Fruit fly (Drosophila melanogaster) whole organism, embryonic: ENCODE results near the gene CG9628.
A peak's percentile ranks its signal among the peaks of the same experiment; 100 is the strongest.

Experiments used
- ATbp ChIP-seq: fragments of 200-800 bp; sonication (Bioruptor generic); optimal IDR thresholded peaks from 2 replicates; lab custom pipeline; 2017; ENCODE audit warnings: missing biosample characterization, mild to moderate bottlenecking, missing genetic modification characterization, missing genetic modification reagents
- Awh ChIP-seq: fragments of 200-800 bp; sonication (Bioruptor generic); IDR thresholded peaks from 2 replicates; pipeline ENCODE4, ENCODE4 v1.3.6; 2022; ENCODE audit warnings: missing biosample characterization, missing genetic modification characterization
- BtbVII ChIP-seq: fragments of 200-800 bp; sonication (Bioruptor generic); optimal IDR thresholded peaks from 3 replicates; lab custom pipeline; 2017; ENCODE audit warnings: missing biosample characterization, mild to moderate bottlenecking, missing genetic modification characterization
- CG10147 ChIP-seq: fragments of 200-800 bp; sonication (Bioruptor generic); optimal IDR thresholded peaks from 2 replicates; lab custom pipeline; 2019; ENCODE audit warnings: missing biosample characterization, mild to moderate bottlenecking, missing genetic modification characterization, moderate library complexity
- CG10267 ChIP-seq: fragments of 200-800 bp; sonication (Bioruptor generic); optimal IDR thresholded peaks from 2 replicates; lab custom pipeline; 2018; ENCODE audit warnings: missing biosample characterization, mild to moderate bottlenecking, missing genetic modification characterization, moderate library complexity
- CG10543 ChIP-seq: fragments of 200-800 bp; sonication (Bioruptor generic); optimal IDR thresholded peaks from 3 replicates; lab custom pipeline; 2017; ENCODE audit warnings: missing biosample characterization, mild to moderate bottlenecking, missing genetic modification characterization, moderate library complexity
- CG12219 ChIP-seq: fragments of 200-800 bp; sonication (Bioruptor generic); optimal IDR thresholded peaks from 3 replicates; lab custom pipeline; 2018; ENCODE audit warnings: missing biosample characterization, mild to moderate bottlenecking, missing genetic modification characterization
- CG12299 ChIP-seq: fragments of 200-800 bp; sonication (Bioruptor generic); optimal IDR thresholded peaks from 2 replicates; lab custom pipeline; 2018; ENCODE audit warnings: missing biosample characterization, mild to moderate bottlenecking, missing genetic modification characterization
- CG15479 ChIP-seq: fragments of 200-800 bp; sonication (Bioruptor generic); optimal IDR thresholded peaks from 3 replicates; lab custom pipeline; 2019; ENCODE audit warnings: missing biosample characterization, mild to moderate bottlenecking, missing genetic modification characterization, moderate library complexity
- CG15601 ChIP-seq: fragments of 200-800 bp; sonication (Bioruptor generic); optimal IDR thresholded peaks from 3 replicates; lab custom pipeline; 2019; ENCODE audit warnings: missing biosample characterization, mild to moderate bottlenecking, missing genetic modification characterization, moderate library complexity
- CG17328 ChIP-seq: fragments of 200-800 bp; sonication (Bioruptor generic); IDR thresholded peaks from 2 replicates; pipeline ENCODE4 v1.3.6; 2022; ENCODE audit warnings: missing biosample characterization, missing genetic modification characterization
- CG2889 ChIP-seq: fragments of 200-800 bp; sonication (Bioruptor generic); IDR thresholded peaks from 3 replicates; pipeline ENCODE4 v1.3.6; 2022; ENCODE audit warnings: missing biosample characterization, missing genetic modification characterization
- CG31365 ChIP-seq: fragments of 200-800 bp; sonication (Bioruptor generic); optimal IDR thresholded peaks from 2 replicates; lab custom pipeline; 2018; ENCODE audit warnings: missing biosample characterization, mild to moderate bottlenecking, missing genetic modification characterization
- CG42726 ChIP-seq: fragments of 200-800 bp; sonication (Bioruptor generic); IDR thresholded peaks from 2 replicates; pipeline ENCODE4 v1.3.6; 2022; ENCODE audit warnings: missing biosample characterization, missing genetic modification characterization; ENCODE audit not compliant: partially characterized antibody
- CG4282 ChIP-seq: fragments of 200-800 bp; sonication (Bioruptor generic); optimal IDR thresholded peaks from 2 replicates; lab custom pipeline; 2016; ENCODE audit warnings: missing biosample characterization, missing genetic modification characterization
- CG4854 ChIP-seq: fragments of 200-800 bp; sonication (Bioruptor generic); optimal IDR thresholded peaks from 2 replicates; lab custom pipeline; 2016; ENCODE audit warnings: missing biosample characterization, missing genetic modification characterization, inconsistent platforms
- CG6854 ChIP-seq: fragments of 200-800 bp; sonication (Bioruptor generic); optimal IDR thresholded peaks from 3 replicates; lab custom pipeline; 2017; ENCODE audit warnings: missing biosample characterization, mild to moderate bottlenecking, missing genetic modification characterization
- CG7372 ChIP-seq: fragments of 200-800 bp; sonication (Bioruptor generic); IDR thresholded peaks from 2 replicates; pipeline ENCODE4 v1.3.6; 2022; ENCODE audit warnings: missing biosample characterization, missing genetic modification characterization
- CTCF ChIP-seq: fragments of 200-800 bp; sonication (Bioruptor generic); optimal IDR thresholded peaks from 2 replicates; lab custom pipeline; 2017; ENCODE audit warnings: missing biosample characterization, mild to moderate bottlenecking, missing genetic modification characterization, moderate library complexity
- Dip2 ChIP-seq: fragments of 200-800 bp; sonication (Bioruptor generic); IDR thresholded peaks from 2 replicates; pipeline ENCODE4 v1.3.6; 2022; ENCODE audit warnings: missing biosample characterization, missing genetic modification characterization
- E2f1 ChIP-seq: fragments of 200-800 bp; sonication (Bioruptor generic); IDR thresholded peaks from 2 replicates; pipeline ENCODE4 v1.3.6; 2022; ENCODE audit warnings: missing biosample characterization, missing genetic modification characterization
- Fer2 ChIP-seq: fragments of 200-800 bp; sonication (Bioruptor generic); optimal IDR thresholded peaks from 2 replicates; lab custom pipeline; 2018; ENCODE audit warnings: missing biosample characterization, mild to moderate bottlenecking, missing genetic modification characterization, moderate library complexity
- Fer3 ChIP-seq: fragments of 200-800 bp; sonication (Bioruptor generic); optimal IDR thresholded peaks from 2 replicates; lab custom pipeline; 2018; ENCODE audit warnings: missing biosample characterization, mild to moderate bottlenecking, missing genetic modification characterization, moderate library complexity
- Hsf ChIP-seq: fragments of 200-800 bp; sonication (Bioruptor generic); optimal IDR thresholded peaks from 3 replicates; lab custom pipeline; 2016; ENCODE audit warnings: missing biosample characterization, missing genetic modification characterization
- Jarid2 ChIP-seq: fragments of 200-800 bp; sonication (Bioruptor generic); optimal IDR thresholded peaks from 3 replicates; lab custom pipeline; 2017; ENCODE audit warnings: mild to moderate bottlenecking, missing biosample characterization, missing genetic modification reagents, missing genetic modification characterization
- NFAT ChIP-seq: fragments of 200-800 bp; sonication (Bioruptor generic); IDR thresholded peaks from 2 replicates; pipeline ENCODE4 v1.3.6; 2022; ENCODE audit warnings: missing biosample characterization, missing genetic modification characterization
- Scr ChIP-seq: fragments of 200-800 bp; sonication (Bioruptor generic); IDR thresholded peaks from 2 replicates; pipeline ENCODE4 v1.3.6; 2022; ENCODE audit warnings: missing biosample characterization, missing genetic modification characterization; ENCODE audit not compliant: partially characterized antibody
- Side ChIP-seq: fragments of 200-800 bp; sonication (Bioruptor generic); optimal IDR thresholded peaks from 2 replicates; lab custom pipeline; 2016; ENCODE audit warnings: missing biosample characterization, missing genetic modification characterization
- Sox100B ChIP-seq: fragments of 200-800 bp; sonication (Bioruptor generic); optimal IDR thresholded peaks from 3 replicates; lab custom pipeline; 2018; ENCODE audit warnings: missing biosample characterization, mild to moderate bottlenecking, missing genetic modification characterization
- Trl ChIP-seq, 3 experiments: fragments of >200 bp in 2 of 3; fragments of 200-800 bp in 1 of 3; sonication (Bioruptor generic) in 1 of 3; optimal IDR thresholded peaks; 2 replicates in 1 of 3; 3 replicates in 2 of 3; lab custom pipeline; 2016 to 2017; ENCODE audit warnings: missing biosample characterization in 1 of 3, missing genetic modification characterization in 1 of 3
- az2 ChIP-seq: fragments of 200-800 bp; sonication (Bioruptor generic); optimal IDR thresholded peaks from 3 replicates; lab custom pipeline; 2016; ENCODE audit warnings: missing biosample characterization, missing genetic modification characterization
- br ChIP-seq: fragments of >200 bp; optimal IDR thresholded peaks from 2 replicates; lab custom pipeline; 2017
- cad ChIP-seq: fragments of >200 bp; optimal IDR thresholded peaks from 2 replicates; lab custom pipeline; 2017; ENCODE audit warnings: missing biosample characterization, missing genetic modification characterization
- chinmo ChIP-seq: fragments of 200-800 bp; sonication (Bioruptor generic); IDR thresholded peaks from 4 replicates; pipeline ENCODE4 v1.3.6; 2022; ENCODE audit warnings: missing biosample characterization, missing genetic modification characterization; ENCODE audit not compliant: partially characterized antibody
- chm ChIP-seq: fragments of 200-800 bp; sonication (Bioruptor generic); IDR thresholded peaks from 2 replicates; pipeline ENCODE4 v1.3.6; 2022; ENCODE audit warnings: missing biosample characterization, missing genetic modification characterization
- croc ChIP-seq: fragments of 200-800 bp; sonication (Bioruptor generic); conservative IDR thresholded peaks from 3 replicates; pipeline ENCODE4 v1.3.6; 2022; ENCODE audit warnings: missing biosample characterization, missing genetic modification characterization
- danr ChIP-seq: fragments of 200-800 bp; sonication (Bioruptor generic); IDR thresholded peaks from 2 replicates; pipeline ENCODE4 v1.3.6; 2022; ENCODE audit warnings: missing biosample characterization, missing genetic modification characterization
- dpn ChIP-seq, 2 experiments: fragments of 200-800 bp; sonication (Bioruptor generic); optimal IDR thresholded peaks; 3 replicates each; lab custom pipeline; 2016; ENCODE audit warnings: missing biosample characterization in 2 of 2, missing genetic modification characterization in 2 of 2
- ewg ChIP-seq: fragments of 200-800 bp; sonication (Bioruptor generic); optimal IDR thresholded peaks from 3 replicates; lab custom pipeline; 2017; ENCODE audit warnings: mild to moderate bottlenecking, missing biosample characterization, missing genetic modification reagents, missing genetic modification characterization
- exex ChIP-seq: fragments of 200-800 bp; sonication (Bioruptor generic); optimal IDR thresholded peaks from 4 replicates; lab custom pipeline; 2018; ENCODE audit warnings: missing biosample characterization, mild to moderate bottlenecking, missing genetic modification characterization, moderate library complexity
- fru ChIP-seq: fragments of >200 bp; optimal IDR thresholded peaks from 2 replicates; lab custom pipeline; 2017
- hkb ChIP-seq, 2 experiments: fragments of 200-800 bp in 1 of 2; fragments of >200 bp in 1 of 2; sonication (Bioruptor generic) in 1 of 2; IDR thresholded peaks in 1 of 2; optimal IDR thresholded peaks in 1 of 2; 2 replicates each; pipeline versions ENCODE4 v1.3.6 to Lab custom; 2017 to 2022; ENCODE audit warnings: missing biosample characterization in 1 of 2, missing genetic modification characterization in 1 of 2
- lov ChIP-seq, 2 experiments: fragments of 200-800 bp in 1 of 2; fragments of >200 bp in 1 of 2; sonication (Bioruptor generic) in 1 of 2; IDR thresholded peaks in 1 of 2; optimal IDR thresholded peaks in 1 of 2; 2 replicates in 1 of 2; 3 replicates in 1 of 2; pipeline versions ENCODE4 v1.3.6 to Lab custom; 2017 to 2022; ENCODE audit warnings: missing biosample characterization in 1 of 2, missing genetic modification characterization in 1 of 2
- nom ChIP-seq: fragments of 200-800 bp; sonication (Bioruptor generic); optimal IDR thresholded peaks from 2 replicates; lab custom pipeline; 2017; ENCODE audit warnings: missing biosample characterization, missing genetic modification characterization, mild to moderate bottlenecking, moderate library complexity, missing genetic modification reagents
- oc ChIP-seq: fragments of 200-800 bp; sonication (Bioruptor generic); optimal IDR thresholded peaks from 2 replicates; lab custom pipeline; 2018; ENCODE audit warnings: missing biosample characterization, mild to moderate bottlenecking, missing genetic modification characterization, moderate library complexity
- pho ChIP-seq: fragments of 200-800 bp; sonication (Bioruptor generic); optimal IDR thresholded peaks from 2 replicates; lab custom pipeline; 2016; ENCODE audit warnings: missing biosample characterization, missing genetic modification characterization
- prd ChIP-seq, 3 experiments: fragments of >200 bp in 2 of 3; fragments of 200-800 bp in 1 of 3; sonication (Bioruptor generic) in 1 of 3; optimal IDR thresholded peaks in 2 of 3; IDR thresholded peaks in 1 of 3; 2 replicates in 2 of 3; 3 replicates in 1 of 3; pipeline versions ENCODE4 v1.3.6 to Lab custom; 2017 to 2022; ENCODE audit warnings: missing biosample characterization in 1 of 3, missing genetic modification characterization in 1 of 3
- slp2 ChIP-seq: fragments of 200-800 bp; sonication (Bioruptor generic); optimal IDR thresholded peaks from 2 replicates; lab custom pipeline; 2016; ENCODE audit warnings: missing biosample characterization, missing genetic modification characterization
- ssp ChIP-seq: fragments of 200-800 bp; sonication (Bioruptor generic); IDR thresholded peaks from 2 replicates; pipeline ENCODE4 v1.3.6; 2022; ENCODE audit warnings: missing biosample characterization, missing genetic modification characterization
- wor ChIP-seq: fragments of 200-800 bp; sonication (Bioruptor generic); IDR thresholded peaks from 2 replicates; pipeline ENCODE4 v1.3.6; 2022; ENCODE audit warnings: missing biosample characterization, missing genetic modification characterization

The CG9628 gene

dm6 chr3L:14652554-14652953 is 30.0 kb downstream of the CG9628 start (continued):
- TF ChIP-seq CG42726 (GFP tag; lab: Robert Waterston, UW) (no peak), CG4854 (peak; percentile 11), CG15479 (no peak), Trl (optimal IDR thresholded peaks at IDR 0.05; lab: Kevin White, UChicago) (no peak), Trl (GFP tag; optimal IDR thresholded peaks at IDR 0.05; lab: Kevin White, UChicago) (peak; percentile 27), CG12219 (GFP tag; lab: Kevin White, UChicago) (peak; percentile 75), exex (tag; lab: Kevin White, UChicago) (no peak), CG7372 (GFP tag; lab: Robert Waterston, UW) (no peak), BtbVII (GFP tag; lab: Kevin White, UChicago) (peak; percentile 57), hkb (optimal IDR thresholded peaks at IDR 0.05; lab: Kevin White, UChicago) (no peak), hkb (GFP tag; IDR thresholded peaks at IDR 0.05; lab: Robert Waterston, UW) (peak; percentile 67), E2f1 (GFP tag; lab: Robert Waterston, UW) (peak; percentile 67), CG2889 (GFP tag; lab: Robert Waterston, UW) (0 out of 3 replicates have a peak, but pooled peaks have one; percentile 15), fru (lab: Kevin White, UChicago) (no peak), Dip2 (no peak), CG10267 (peak; percentile 87), CG10543 (GFP tag; lab: Kevin White, UChicago) (no peak), br (lab: Kevin White, UChicago) (no peak), CG10147 (GFP tag; lab: Kevin White, UChicago) (peak; percentile 63), ATbp (GFP tag; lab: Kevin White, UChicago) (peak; percentile 64), CG12299 (tag; lab: Kevin White, UChicago) (peak; percentile 69), CG31365 (tag; lab: Kevin White, UChicago) (no peak), danr (GFP tag; lab: Robert Waterston, UW) (no peak), CG15601 (tag; lab: Kevin White, UChicago) (peak; percentile 95), chinmo (no peak), Awh (GFP tag; lab: Robert Waterston, UW) (peak; percentile 62), oc (tag; lab: Kevin White, UChicago) (peak; percentile 86), lov (optimal IDR thresholded peaks at IDR 0.05; lab: Kevin White, UChicago) (no peak), lov (GFP tag; IDR thresholded peaks at IDR 0.05; lab: Robert Waterston, UW) (peak; percentile 75; the same call in 2 of the 3 replicates), Scr (GFP tag; lab: Robert Waterston, UW) (no peak), Side (GFP tag; lab: Kevin White, UChicago) (peak; percentile 69), CG17328 (peak; percentile 83), az2 (GFP tag; lab: Kevin White, UChicago) (peak; percentile 86), Fer3 (tag; lab: Kevin White, UChicago) (peak; percentile 52), ewg (GFP tag; lab: Kevin White, UChicago) (peak; percentile 68), NFAT (GFP tag; lab: Robert Waterston, UW) (no peak), Hsf (GFP tag; lab: Kevin White, UChicago) (peak; percentile 74), Jarid2 (GFP tag; lab: Kevin White, UChicago) (peak; percentile 48), ssp (GFP tag; lab: Robert Waterston, UW) (peak; percentile 62), prd (optimal IDR thresholded peaks at IDR 0.05; lab: Kevin White, UChicago) (no peak), prd (GFP tag; IDR thresholded peaks at IDR 0.05; lab: Robert Waterston, UW) (peak; percentile 76; the same call in 2 of the 3 replicates), dpn (GFP tag; optimal IDR thresholded peaks at IDR 0.05; lab: Kevin White, UChicago) (peak; percentile 69 to 74), nom (GFP tag; lab: Kevin White, UChicago) (peak; percentile 94), CG6854 (GFP tag; lab: Kevin White, UChicago) (no peak), CG4282 (no peak), CTCF (peak; percentile 14), wor (GFP tag; lab: Robert Waterston, UW) (peak; percentile 68), Sox100B (GFP tag; lab: Kevin White, UChicago) (peak; percentile 73), Fer2 (no peak), croc (GFP tag; lab: Robert Waterston, UW) (peak; percentile 81), slp2 (peak; percentile 59), chm (GFP tag; lab: Robert Waterston, UW) (peak; percentile 57; the same call in 1 of the 2 replicates), pho (GFP tag; lab: Kevin White, UChicago) (no peak), cad (no peak)
